Fruit fly (Drosophila melanogaster) whole organism, embryonic: Measurements from ENCODE around the gene CG31960.

Experiments
- B-H1 ChIP-seq: fragments of 200-800 bp; sonication (Bioruptor generic); IDR thresholded peaks from 3 replicates; pipeline ENCODE4 v1.3.6; 2022; ENCODE audit warnings: missing biosample characterization, missing genetic modification characterization
- Bteb2 ChIP-seq: fragments of 200-800 bp; sonication (Bioruptor generic); optimal IDR thresholded peaks from 2 replicates; lab custom pipeline; 2016; ENCODE audit warnings: missing biosample characterization, missing genetic modification characterization
- CG10147 ChIP-seq: fragments of 200-800 bp; sonication (Bioruptor generic); optimal IDR thresholded peaks from 2 replicates; lab custom pipeline; 2019; ENCODE audit warnings: missing biosample characterization, mild to moderate bottlenecking, missing genetic modification characterization, moderate library complexity
- CG10209 ChIP-seq: fragments of 200-800 bp; sonication (Bioruptor generic); optimal IDR thresholded peaks from 3 replicates; lab custom pipeline; 2017; ENCODE audit warnings: missing biosample characterization, mild to moderate bottlenecking, missing genetic modification characterization, missing genetic modification reagents
- CG12104 ChIP-seq: fragments of 200-800 bp; sonication (Bioruptor generic); optimal IDR thresholded peaks from 3 replicates; lab custom pipeline; 2016; ENCODE audit warnings: missing biosample characterization, missing genetic modification characterization
- CG14965 ChIP-seq: fragments of 200-800 bp; sonication (Bioruptor generic); optimal IDR thresholded peaks from 2 replicates; lab custom pipeline; 2016; ENCODE audit warnings: missing biosample characterization, missing genetic modification characterization, borderline replicate concordance
- CG15011 ChIP-seq: fragments of 200-800 bp; sonication (Bioruptor generic); optimal IDR thresholded peaks from 3 replicates; lab custom pipeline; 2018; ENCODE audit warnings: missing biosample characterization, mild to moderate bottlenecking, missing genetic modification characterization
- CG1647 ChIP-seq: fragments of 200-800 bp; sonication (Bioruptor generic); optimal IDR thresholded peaks from 3 replicates; lab custom pipeline; 2016; ENCODE audit warnings: missing biosample characterization, missing genetic modification characterization
- CG17912 ChIP-seq: fragments of 200-800 bp; sonication (Bioruptor generic); optimal IDR thresholded peaks from 2 replicates; lab custom pipeline; 2018; ENCODE audit warnings: missing biosample characterization, mild to moderate bottlenecking, missing genetic modification characterization
- CG1792 ChIP-seq: fragments of 200-800 bp; sonication (Bioruptor generic); optimal IDR thresholded peaks from 2 replicates; lab custom pipeline; 2016; ENCODE audit warnings: missing biosample characterization, missing genetic modification characterization
- CG18599 ChIP-seq: fragments of 200-800 bp; sonication (Bioruptor generic); optimal IDR thresholded peaks from 3 replicates; lab custom pipeline; 2017; ENCODE audit warnings: missing biosample characterization, missing genetic modification characterization, mild to moderate bottlenecking, moderate library complexity, missing genetic modification reagents
- CG2120 ChIP-seq: fragments of 200-800 bp; sonication (Bioruptor generic); optimal IDR thresholded peaks from 3 replicates; lab custom pipeline; 2016; ENCODE audit warnings: missing biosample characterization, missing genetic modification characterization
- CG2678 ChIP-seq: fragments of 200-800 bp; sonication (Bioruptor generic); optimal IDR thresholded peaks from 3 replicates; lab custom pipeline; 2019; ENCODE audit warnings: missing biosample characterization, mild to moderate bottlenecking, missing genetic modification characterization, moderate library complexity
- CG31441 ChIP-seq: fragments of 200-800 bp; sonication (Bioruptor generic); IDR thresholded peaks from 2 replicates; pipeline ENCODE4 v1.3.6; 2022; ENCODE audit warnings: missing biosample characterization, missing genetic modification characterization
- CG32772 ChIP-seq: fragments of 200-800 bp; sonication (Bioruptor generic); IDR thresholded peaks from 2 replicates; pipeline ENCODE4 v1.3.6; 2022; ENCODE audit warnings: missing biosample characterization, missing genetic modification characterization
- CG3281 ChIP-seq: fragments of 200-800 bp; sonication (Bioruptor generic); optimal IDR thresholded peaks from 3 replicates; lab custom pipeline; 2017; ENCODE audit warnings: missing biosample characterization, mild to moderate bottlenecking, missing genetic modification characterization
- CG3726 ChIP-seq: fragments of 200-800 bp; sonication (Bioruptor generic); IDR thresholded peaks from 3 replicates; pipeline ENCODE4, ENCODE4 v1.3.6; 2022; ENCODE audit warnings: missing biosample characterization, missing genetic modification characterization
- CG4360 ChIP-seq: fragments of 200-800 bp; sonication (Bioruptor generic); IDR thresholded peaks from 2 replicates; pipeline ENCODE4 v1.3.6; 2022; ENCODE audit warnings: missing biosample characterization, missing genetic modification characterization
- CG6683 ChIP-seq: fragments of 200-800 bp; sonication (Bioruptor generic); optimal IDR thresholded peaks from 2 replicates; lab custom pipeline; 2017; ENCODE audit warnings: missing biosample characterization, mild to moderate bottlenecking, missing genetic modification characterization, missing genetic modification reagents
- CG7786 ChIP-seq: fragments of 200-800 bp; sonication (Bioruptor generic); optimal IDR thresholded peaks from 2 replicates; lab custom pipeline; 2016; ENCODE audit warnings: missing biosample characterization, missing genetic modification characterization
- CG8944 ChIP-seq: fragments of 200-800 bp; sonication (Bioruptor generic); optimal IDR thresholded peaks from 3 replicates; lab custom pipeline; 2016; ENCODE audit warnings: missing biosample characterization, missing genetic modification characterization
- CoRest ChIP-seq: fragments of 200-800 bp; sonication (Bioruptor generic); optimal IDR thresholded peaks from 3 replicates; lab custom pipeline; 2018; ENCODE audit warnings: missing biosample characterization, mild to moderate bottlenecking, missing genetic modification characterization, moderate library complexity
- Doc3 ChIP-seq: fragments of 200-800 bp; sonication (Bioruptor generic); IDR thresholded peaks from 3 replicates; pipeline ENCODE4 v1.3.6; 2022; ENCODE audit warnings: missing biosample characterization, missing genetic modification characterization; ENCODE audit not compliant: partially characterized antibody
- HmgZ ChIP-seq: fragments of 200-800 bp; sonication (Bioruptor generic); optimal IDR thresholded peaks from 2 replicates; lab custom pipeline; 2018; ENCODE audit warnings: missing biosample characterization, mild to moderate bottlenecking, missing genetic modification characterization
- Hr39 ChIP-seq: fragments of >200 bp; optimal IDR thresholded peaks from 2 replicates; lab custom pipeline; 2017
- MESR4 ChIP-seq: fragments of 200-800 bp; sonication (Bioruptor generic); optimal IDR thresholded peaks from 2 replicates; lab custom pipeline; 2018; ENCODE audit warnings: missing biosample characterization, mild to moderate bottlenecking, missing genetic modification characterization, moderate library complexity
- MTF-1 ChIP-seq: fragments of 200-800 bp; sonication (Bioruptor generic); optimal IDR thresholded peaks from 2 replicates; lab custom pipeline; 2018; ENCODE audit warnings: missing biosample characterization, mild to moderate bottlenecking, missing genetic modification characterization, borderline replicate concordance
- NC2α ChIP-seq: fragments of 200-800 bp; sonication (Bioruptor generic); optimal IDR thresholded peaks from 2 replicates; lab custom pipeline; 2016; ENCODE audit warnings: missing biosample characterization, missing genetic modification characterization
- Nf-YA ChIP-seq: fragments of 200-800 bp; sonication (Bioruptor generic); IDR thresholded peaks from 2 replicates; pipeline ENCODE4 v1.3.6; 2022; ENCODE audit warnings: missing biosample characterization, missing genetic modification characterization
- Xbp1 ChIP-seq: fragments of 200-800 bp; sonication (Bioruptor generic); optimal IDR thresholded peaks from 3 replicates; lab custom pipeline; 2016; ENCODE audit warnings: missing biosample characterization, mild to moderate bottlenecking, missing genetic modification characterization
- ab ChIP-seq: fragments of 200-800 bp; sonication (Bioruptor generic); optimal IDR thresholded peaks from 2 replicates; lab custom pipeline; 2016; ENCODE audit warnings: missing biosample characterization, missing genetic modification characterization
- abd-A ChIP-seq: fragments of 200-800 bp; sonication (Bioruptor generic); optimal IDR thresholded peaks from 3 replicates; lab custom pipeline; 2019; ENCODE audit warnings: missing biosample characterization, mild to moderate bottlenecking, missing genetic modification characterization, moderate library complexity
- corto ChIP-seq: fragments of 200-800 bp; sonication (Bioruptor generic); optimal IDR thresholded peaks from 2 replicates; lab custom pipeline; 2016; ENCODE audit warnings: missing biosample characterization, mild to moderate bottlenecking, missing genetic modification characterization, moderate library complexity
- crol ChIP-seq: fragments of 200-800 bp; sonication (Bioruptor generic); IDR thresholded peaks from 2 replicates; pipeline ENCODE4 v1.3.6; 2022; ENCODE audit warnings: missing biosample characterization, missing genetic modification characterization
- emc ChIP-seq: fragments of 200-800 bp; sonication (Bioruptor generic); optimal IDR thresholded peaks from 2 replicates; lab custom pipeline; 2016; ENCODE audit warnings: missing biosample characterization, missing genetic modification characterization
- ems ChIP-seq: fragments of 200-800 bp; sonication (Bioruptor generic); optimal IDR thresholded peaks from 3 replicates; lab custom pipeline; 2016; ENCODE audit warnings: missing biosample characterization, missing genetic modification characterization
- exex ChIP-seq: fragments of 200-800 bp; sonication (Bioruptor generic); optimal IDR thresholded peaks from 4 replicates; lab custom pipeline; 2018; ENCODE audit warnings: missing biosample characterization, mild to moderate bottlenecking, missing genetic modification characterization, moderate library complexity
- ftz-f1 ChIP-seq: fragments of 200-800 bp; sonication (Bioruptor generic); optimal IDR thresholded peaks from 2 replicates; lab custom pipeline; 2016; ENCODE audit warnings: missing biosample characterization, missing genetic modification characterization
- grau ChIP-seq: fragments of 200-800 bp; optimal IDR thresholded peaks from 3 replicates; lab custom pipeline; 2019; ENCODE audit warnings: missing biosample characterization, mild to moderate bottlenecking, missing genetic modification characterization, moderate library complexity
- hkb ChIP-seq, 2 experiments: fragments of 200-800 bp in 1 of 2; fragments of >200 bp in 1 of 2; sonication (Bioruptor generic) in 1 of 2; IDR thresholded peaks in 1 of 2; optimal IDR thresholded peaks in 1 of 2; 2 replicates each; pipeline versions ENCODE4 v1.3.6 to Lab custom; 2017 to 2022; ENCODE audit warnings: missing biosample characterization in 1 of 2, missing genetic modification characterization in 1 of 2
- klu ChIP-seq: fragments of 200-800 bp; sonication (Bioruptor generic); IDR thresholded peaks from 2 replicates; pipeline ENCODE4 v1.3.6; 2022; ENCODE audit warnings: missing biosample characterization, missing genetic modification characterization
- nau ChIP-seq: fragments of 200-800 bp; sonication (Bioruptor generic); optimal IDR thresholded peaks from 3 replicates; lab custom pipeline; 2017; ENCODE audit warnings: missing biosample characterization, mild to moderate bottlenecking, missing genetic modification characterization, missing genetic modification reagents
- pfk ChIP-seq: fragments of 200-800 bp; sonication (Bioruptor generic); optimal IDR thresholded peaks from 2 replicates; lab custom pipeline; 2018; ENCODE audit warnings: missing biosample characterization, mild to moderate bottlenecking, missing genetic modification characterization, moderate library complexity
- pnt ChIP-seq: fragments of 200-800 bp; sonication (Bioruptor generic); optimal IDR thresholded peaks from 3 replicates; lab custom pipeline; 2016; ENCODE audit warnings: missing biosample characterization, missing genetic modification characterization
- row ChIP-seq: fragments of 200-800 bp; sonication (Bioruptor generic); IDR thresholded peaks from 3 replicates; pipeline ENCODE4 v1.3.6; 2022; ENCODE audit warnings: missing biosample characterization, missing genetic modification characterization
- sens ChIP-seq: fragments of 200-800 bp; sonication (Bioruptor generic); peaks from one replicate; lab custom pipeline; 2016; ENCODE audit warnings: missing biosample characterization, missing genetic modification characterization
- slbo ChIP-seq: fragments of 200-800 bp; sonication (Bioruptor generic); IDR thresholded peaks from 2 replicates; pipeline ENCODE4 v1.3.6; 2022; ENCODE audit warnings: missing biosample characterization, missing genetic modification characterization
- stc ChIP-seq: fragments of 200-800 bp; sonication (Bioruptor generic); IDR thresholded peaks from 2 replicates; pipeline ENCODE4 v1.3.6; 2022; ENCODE audit warnings: missing biosample characterization, missing genetic modification characterization
- vfl ChIP-seq: fragments of 200-800 bp; sonication (Bioruptor generic); optimal IDR thresholded peaks from 2 replicates; lab custom pipeline; 2016; ENCODE audit warnings: missing biosample characterization, missing genetic modification characterization
- zf30C ChIP-seq: fragments of 200-800 bp; sonication (Bioruptor generic); optimal IDR thresholded peaks from 3 replicates; lab custom pipeline; 2018; ENCODE audit warnings: missing biosample characterization, mild to moderate bottlenecking, missing genetic modification characterization

The CG31960 gene

DNA sequence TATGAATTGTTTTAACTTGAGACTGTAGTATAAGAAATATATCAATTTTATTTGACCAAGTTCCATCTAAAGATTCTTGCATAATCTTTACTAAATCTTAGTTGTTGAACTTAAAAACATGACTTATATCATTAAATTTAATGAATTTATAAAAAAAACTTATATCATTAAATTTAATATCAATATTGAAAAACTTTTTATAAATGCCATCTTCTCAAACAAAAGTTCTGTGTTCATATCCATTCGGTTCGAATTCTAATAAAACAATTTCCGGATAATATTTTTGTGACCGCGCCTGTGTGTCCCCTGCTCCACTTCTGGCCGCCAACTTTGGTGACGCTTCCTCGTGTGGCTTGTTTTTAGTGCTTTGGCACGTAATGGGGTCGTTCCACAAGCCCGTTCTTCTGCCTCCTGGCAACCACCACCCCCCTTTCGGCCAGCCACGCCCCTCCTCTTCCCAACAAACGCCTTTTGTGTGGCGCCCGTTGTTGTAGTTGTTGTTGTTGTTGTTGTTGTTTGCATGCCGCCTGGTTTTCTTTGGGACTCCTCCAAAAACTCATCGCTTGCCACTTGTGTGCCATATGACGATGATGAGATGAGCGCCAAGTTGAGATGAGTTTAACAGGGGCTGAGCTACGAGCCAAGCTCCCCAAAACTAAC, 47.6 kb upstream of the CG31960 start (continued):
- TF ChIP-seq CG3726: no peak
- TF ChIP-seq Xbp1 (GFP tag; lab: Kevin White, UChicago): no peak
- TF ChIP-seq CG4360 (GFP tag; lab: Robert Waterston, UW): peak; percentile 50; the same call in 1 of the 2 replicates
- no peak for TF ChIP-seq nau (GFP tag; lab: Kevin White, UChicago)
- peak; percentile 31; the same call in 2 of the 3 replicates for TF ChIP-seq row (GFP tag; lab: Robert Waterston, UW)
- TF ChIP-seq emc (GFP tag; lab: Kevin White, UChicago): no peak
- no peak for TF ChIP-seq CG10209 (GFP tag; lab: Kevin White, UChicago)
- TF ChIP-seq zf30C (GFP tag; lab: Kevin White, UChicago): no peak
- TF ChIP-seq exex: no peak
- no peak for TF ChIP-seq ems (GFP tag; lab: Kevin White, UChicago)
- no peak for TF ChIP-seq CG1647 (GFP tag; lab: Kevin White, UChicago)
- peak; percentile 28 for TF ChIP-seq CoRest
- TF ChIP-seq slbo (GFP tag; lab: Robert Waterston, UW): no peak
- TF ChIP-seq CG6683: no peak
- TF ChIP-seq CG7786 (GFP tag; lab: Kevin White, UChicago): no peak
- no peak for TF ChIP-seq stc (GFP tag; lab: Robert Waterston, UW)
- TF ChIP-seq klu (GFP tag; lab: Robert Waterston, UW): no peak
- TF ChIP-seq CG31441 (GFP tag; lab: Robert Waterston, UW): peak; percentile 33; the same call in 1 of the 2 replicates
- TF ChIP-seq CG1792 (GFP tag; lab: Kevin White, UChicago): no peak
- TF ChIP-seq MTF-1 (GFP tag; lab: Kevin White, UChicago): no peak
- no peak for TF ChIP-seq CG12104 (GFP tag; lab: Kevin White, UChicago)
- no peak for TF ChIP-seq vfl (GFP tag; lab: Kevin White, UChicago)
- no peak for TF ChIP-seq ab
- no peak for TF ChIP-seq CG17912 (GFP tag; lab: Kevin White, UChicago)
- TF ChIP-seq crol (GFP tag; lab: Robert Waterston, UW): peak; percentile 69
- TF ChIP-seq abd-A: peak; percentile 86
- no peak for TF ChIP-seq CG3281 (GFP tag; lab: Kevin White, UChicago)
- TF ChIP-seq Nf-YA (GFP tag; lab: Robert Waterston, UW): no peak
- TF ChIP-seq CG2120 (GFP tag; lab: Kevin White, UChicago): no peak
- no peak for TF ChIP-seq Hr39 (lab: Kevin White, UChicago)
- TF ChIP-seq CG10147 (GFP tag; lab: Kevin White, UChicago): no peak
- no peak for TF ChIP-seq hkb (optimal IDR thresholded peaks at IDR 0.05; lab: Kevin White, UChicago)
- TF ChIP-seq hkb (GFP tag; IDR thresholded peaks at IDR 0.05; lab: Robert Waterston, UW): no peak
- TF ChIP-seq Bteb2: no peak
- no peak for TF ChIP-seq pfk (GFP tag; lab: Kevin White, UChicago)
- no peak for TF ChIP-seq MESR4 (GFP tag; lab: Kevin White, UChicago)
- no peak for TF ChIP-seq B-H1
- no peak for TF ChIP-seq ftz-f1 (GFP tag; lab: Kevin White, UChicago)
- no peak for TF ChIP-seq Doc3 (GFP tag; lab: Robert Waterston, UW)
- TF ChIP-seq NC2α (GFP tag; lab: Kevin White, UChicago): no peak
- TF ChIP-seq CG2678: peak; percentile 60
- TF ChIP-seq CG32772 (GFP tag; lab: Robert Waterston, UW): no peak
- TF ChIP-seq pnt (GFP tag; lab: Kevin White, UChicago): no peak
- TF ChIP-seq sens (GFP tag; lab: Kevin White, UChicago): peak; percentile 42
- TF ChIP-seq CG14965 (GFP tag; lab: Kevin White, UChicago): no peak
- TF ChIP-seq CG15011 (GFP tag; lab: Kevin White, UChicago): no peak
- TF ChIP-seq CG18599 (GFP tag; lab: Kevin White, UChicago): peak; percentile 24
- TF ChIP-seq HmgZ: no peak
- TF ChIP-seq corto (GFP tag; lab: Kevin White, UChicago): no peak
- TF ChIP-seq CG8944 (GFP tag; lab: Kevin White, UChicago): no peak
- peak; percentile 25 for TF ChIP-seq grau (tag; lab: Kevin White, UChicago)
